Fruit fly (Drosophila melanogaster): ENCODE data around the gene CG42815.

- no peak for TF ChIP-seq CG4496 (GFP tag; IDR thresholded peaks at IDR 0.05)
- no peak for TF ChIP-seq gl (tag; optimal IDR thresholded peaks at IDR 0.05)
These were observed 43.8 kb upstream of the CG42815 start, which contains the start of gene CG32189 for dm6 chr3L:17835074-17835473.
